Worm (Caenorhabditis elegans) whole organism, late embryonic: ENCODE measurements around the gene clec-38.

Source experiments
- ama-1 ChIP-seq: fragments of 150-350 bp; optimal IDR thresholded peaks from 2 replicates; lab custom pipeline; 2014
- ceh-9 ChIP-seq: sonication (generic microtip); optimal IDR thresholded peaks from 2 replicates; lab custom pipeline; 2016; ENCODE audit warnings: mild to moderate bottlenecking, missing genetic modification characterization, inconsistent platforms, missing compliant biosample characterization
- dmd-4 ChIP-seq: sonication (generic microtip); optimal IDR thresholded peaks from 2 replicates; lab custom pipeline; 2016; ENCODE audit warnings: borderline replicate concordance, missing genetic modification characterization, missing compliant biosample characterization
- elt-2 ChIP-seq: sonication (generic microtip); optimal IDR thresholded peaks from 2 replicates; lab custom pipeline; 2016; ENCODE audit warnings: missing genetic modification reagents, missing genetic modification characterization, missing compliant biosample characterization
- ets-4 ChIP-seq: sonication (generic microtip); optimal IDR thresholded peaks from 2 replicates; lab custom pipeline; 2016; ENCODE audit warnings: missing genetic modification characterization, missing compliant biosample characterization
- fkh-10 ChIP-seq: fragments of 150-350 bp; optimal IDR thresholded peaks from 2 replicates; lab custom pipeline; 2014; ENCODE audit warnings: missing biosample characterization, missing genetic modification reagents, missing genetic modification characterization
- odd-2 ChIP-seq: sonication (generic microtip); optimal IDR thresholded peaks from 2 replicates; lab custom pipeline; 2017; ENCODE audit warnings: antibody characterized with exemption, mild to moderate bottlenecking, missing genetic modification characterization, missing compliant biosample characterization
- pha-4 ChIP-seq: fragments of 150-350 bp; optimal IDR thresholded peaks from 2 replicates; lab custom pipeline; 2018; ENCODE audit warnings: missing biosample characterization, missing genetic modification reagents, missing genetic modification characterization
- unc-3 ChIP-seq, 2 experiments: fragments of 200-800 bp in 1 of 2; sonication (Bioruptor generic) in 1 of 2; sonication (generic microtip) in 1 of 2; conservative IDR thresholded peaks in 1 of 2; optimal IDR thresholded peaks in 1 of 2; 2 replicates each; pipeline versions ENCODE4 v1.3.6 to Lab custom; 2016 to 2022; ENCODE audit warnings: missing compliant biosample characterization in 2 of 2, missing genetic modification characterization in 2 of 2, missing genetic modification reagents in 1 of 2
- unc-42 ChIP-seq: sonication (generic microtip); optimal IDR thresholded peaks from 2 replicates; lab custom pipeline; 2016; ENCODE audit warnings: missing genotype, missing genetic modification characterization, missing compliant biosample characterization
- unc-86 ChIP-seq: sonication (generic microtip); optimal IDR thresholded peaks from 2 replicates; lab custom pipeline; 2016; ENCODE audit warnings: missing genetic modification characterization, missing compliant biosample characterization
- zip-5 ChIP-seq: sonication (generic microtip); optimal IDR thresholded peaks from 2 replicates; lab custom pipeline; 2016; ENCODE audit warnings: missing genetic modification characterization, missing compliant biosample characterization

- TF ChIP-seq fkh-10 (GFP tag; lab: Kevin White, UChicago): no peak
- TF ChIP-seq ceh-9 (tag; lab: Kevin White, UChicago): no peak
- no peak for TF ChIP-seq odd-2 (tag; lab: Kevin White, UChicago)
- no peak for TF ChIP-seq dmd-4 (tag; lab: Kevin White, UChicago)
- TF ChIP-seq ets-4: no peak
- TF ChIP-seq unc-86 (tag; lab: Kevin White, UChicago): no peak
- TF ChIP-seq elt-2 (tag; lab: Kevin White, UChicago): no peak
- TF ChIP-seq zip-5 (tag; lab: Kevin White, UChicago): no peak
- TF ChIP-seq ama-1 (lab: Kevin White, UChicago): no peak
- no peak for TF ChIP-seq unc-42 (tag; lab: Kevin White, UChicago)
- TF ChIP-seq pha-4 (tag; lab: Kevin White, UChicago): no peak
- TF ChIP-seq unc-3 (GFP tag; conservative IDR thresholded peaks at IDR 0.05; lab: Robert Waterston, UW): no peak
- no peak for TF ChIP-seq unc-3 (tag; optimal IDR thresholded peaks at IDR 0.05; lab: Kevin White, UChicago)
Measured at ce11 chrV:16780554-16780953, 45.1 kb upstream of the clec-38 start.
